Worm (Caenorhabditis elegans): ENCODE data around the gene dpf-4.

DNA sequence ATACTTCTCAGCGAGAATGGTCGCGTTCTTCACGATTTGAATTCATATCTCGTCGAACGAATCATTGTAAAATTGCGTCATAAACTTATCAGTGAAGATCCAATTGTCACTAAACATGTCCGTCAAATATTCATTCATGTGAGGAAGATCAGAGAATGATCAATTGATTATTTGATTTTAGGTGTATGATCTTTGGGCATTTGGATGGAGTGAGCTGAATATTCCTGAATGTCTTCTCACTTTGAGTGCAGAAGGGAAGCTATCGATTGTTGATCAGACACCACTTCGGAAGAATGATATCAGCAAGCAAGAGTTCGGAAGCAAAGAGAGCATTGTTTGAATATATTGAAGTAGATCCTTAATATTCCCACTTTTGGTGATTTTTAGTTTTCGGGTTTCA is 15.2 kb downstream of the dpf-4 start:
- peak; percentile 96 for TF ChIP-seq dve-1 (tag; optimal IDR thresholded peaks at IDR 0.05; ENCODE audit: insufficient read depth)
- TF ChIP-seq zip-11 (GFP tag; IDR thresholded peaks at IDR 0.05) = no peak
- no peak for TF ChIP-seq zag-1 (tag; optimal IDR thresholded peaks at IDR 0.05)
- no peak for TF ChIP-seq ctbp-1 (GFP tag; IDR thresholded peaks at IDR 0.05)
- no peak for TF ChIP-seq ceh-82 (tag; optimal IDR thresholded peaks at IDR 0.05)
- no peak for TF ChIP-seq lir-3 (tag; optimal IDR thresholded peaks at IDR 0.05)
- no peak for TF ChIP-seq jun-1 (tag; optimal IDR thresholded peaks at IDR 0.05)
- TF ChIP-seq hlh-30 (tag; optimal IDR thresholded peaks at IDR 0.05; ENCODE audit: insufficient read depth) = peak; percentile 55
- TF ChIP-seq unc-62 (GFP tag; optimal IDR thresholded peaks at IDR 0.05 in 1 of 2) = peak in 1 of 2 experiments; percentile 98
- TF ChIP-seq unc-62 (tag; optimal IDR thresholded peaks at IDR 0.05) = no peak
- no peak for TF ChIP-seq nhr-76 (tag; optimal IDR thresholded peaks at IDR 0.05)
- TF ChIP-seq duxl-1 (tag; optimal IDR thresholded peaks at IDR 0.05; ENCODE audit: poor library complexity) = no peak

All from whole organism, L4 larva.